Worm (Caenorhabditis elegans): ENCODE data around the gene Y4C6B.4.

The Y4C6B.4 gene

ce11 chrIV:5370914-5371313 is 44.7 kb downstream of the Y4C6B.4 start (continued):
- TF ChIP-seq tbx-7 (tag; optimal IDR thresholded peaks at IDR 0.05) = no peak
- no peak for TF ChIP-seq rnt-1 (tag; optimal IDR thresholded peaks at IDR 0.05)
- TF ChIP-seq sox-2 (GFP tag; IDR thresholded peaks at IDR 0.05) = no peak
- TF ChIP-seq elt-4 (tag; optimal IDR thresholded peaks at IDR 0.05) = no peak
- no peak for TF ChIP-seq nhr-11 (tag; optimal IDR thresholded peaks at IDR 0.05)
- peak; percentile 44 for TF ChIP-seq unc-86 (tag; optimal IDR thresholded peaks at IDR 0.05)
- no peak for TF ChIP-seq ama-1 (optimal IDR thresholded peaks at IDR 0.05)
- no peak for TF ChIP-seq syd-9 (tag; optimal IDR thresholded peaks at IDR 0.05)
- no peak for TF ChIP-seq ceh-18 (tag; optimal IDR thresholded peaks at IDR 0.05)
- TF ChIP-seq ceh-48 (tag; optimal IDR thresholded peaks at IDR 0.05) = no peak
- no peak for TF ChIP-seq hlh-30 (tag; optimal IDR thresholded peaks at IDR 0.05; ENCODE audit: insufficient read depth)
- TF ChIP-seq zip-5 (tag; optimal IDR thresholded peaks at IDR 0.05) = peak; percentile 52
- TF ChIP-seq hlh-6 (tag; optimal IDR thresholded peaks at IDR 0.05) = no peak
- TF ChIP-seq K09A11.1 (tag; optimal IDR thresholded peaks at IDR 0.05; ENCODE audit: insufficient read depth) = peak; percentile 65
- peak; percentile 20 for TF ChIP-seq ref-2 (tag; optimal IDR thresholded peaks at IDR 0.05)
- TF ChIP-seq hlh-15 (tag; optimal IDR thresholded peaks at IDR 0.05) = peak; percentile 14
- TF ChIP-seq lim-6 (tag; optimal IDR thresholded peaks at IDR 0.05) = no peak
- TF ChIP-seq hlh-8 (tag; optimal IDR thresholded peaks at IDR 0.05) = no peak
- peak; percentile 49 for TF ChIP-seq nfya-1 (tag; optimal IDR thresholded peaks at IDR 0.05)

- TF ChIP-seq pag-3 (tag; optimal IDR thresholded peaks at IDR 0.05; ENCODE audit: borderline replicate concordance) (no peak), lim-6 (tag; optimal IDR thresholded peaks at IDR 0.05) (no peak), ahr-1 (tag; optimal IDR thresholded peaks at IDR 0.05) (no peak), pat-9 (tag; optimal IDR thresholded peaks at IDR 0.05) (no peak), pros-1 (tag; optimal IDR thresholded peaks at IDR 0.05) (no peak), fkh-10 (GFP tag; optimal IDR thresholded peaks at IDR 0.05) (no peak), tbx-2 (tag; optimal IDR thresholded peaks at IDR 0.05) (no peak), ttx-3 (tag; optimal IDR thresholded peaks at IDR 0.05) (no peak), zip-5 (tag; optimal IDR thresholded peaks at IDR 0.05) (no peak), ceh-24 (tag; optimal IDR thresholded peaks at IDR 0.05) (no peak), che-1 (tag; optimal IDR thresholded peaks at IDR 0.05) (no peak), pha-4 (tag; optimal IDR thresholded peaks at IDR 0.05) (no peak), fax-1 (tag; optimal IDR thresholded peaks at IDR 0.05) (no peak)
These were observed 48.1 kb downstream of the Y4C6B.4 start for ce11 chrIV:5374321-5374720.

ce11 chrIV:5374946-5375345 is 48.7 kb downstream of the Y4C6B.4 start:
- TF ChIP-seq odd-2 (tag; optimal IDR thresholded peaks at IDR 0.05) (no peak), ceh-34 (tag; optimal IDR thresholded peaks at IDR 0.05) (no peak), nfya-1 (tag; optimal IDR thresholded peaks at IDR 0.05) (no peak), Y22D7AL.16 (tag; optimal IDR thresholded peaks at IDR 0.05) (no peak), eyg-1 (tag; optimal IDR thresholded peaks at IDR 0.05) (no peak), pat-9 (tag; optimal IDR thresholded peaks at IDR 0.05) (no peak), ceh-48 (tag; optimal IDR thresholded peaks at IDR 0.05) (no peak), mec-3 (tag; optimal IDR thresholded peaks at IDR 0.05; ENCODE audit: borderline replicate concordance) (no peak)

- TF ChIP-seq tbx-7 (tag; optimal IDR thresholded peaks at IDR 0.05) (no peak), elt-2 (tag; optimal IDR thresholded peaks at IDR 0.05) (peak; percentile 39), gmeb-2 (tag; optimal IDR thresholded peaks at IDR 0.05) (no peak)
These were observed 50.8 kb downstream of the Y4C6B.4 start, which contains the start of gene elo-5 for ce11 chrIV:5377062-5377461. Gene elo-5 (minus strand): TSS chrIV:5377117.

Measured in whole organism, late embryonic.